Fruit fly (Drosophila melanogaster) whole organism, embryonic: Measurements from ENCODE around the gene CG14329.

Source experiments
- B-H1 ChIP-seq: fragments of 200-800 bp; sonication (Bioruptor generic); IDR thresholded peaks from 3 replicates; pipeline ENCODE4 v1.3.6; 2022; ENCODE audit warnings: missing biosample characterization, missing genetic modification characterization
- B-H2 ChIP-seq: fragments of 200-800 bp; sonication (Bioruptor generic); optimal IDR thresholded peaks from 2 replicates; lab custom pipeline; 2018; ENCODE audit warnings: missing biosample characterization, mild to moderate bottlenecking, missing genetic modification characterization
- Bdp1 ChIP-seq: fragments of 200-800 bp; sonication (Bioruptor generic); optimal IDR thresholded peaks from 3 replicates; lab custom pipeline; 2016; ENCODE audit warnings: missing biosample characterization, missing genetic modification characterization
- CG11093 ChIP-seq: fragments of 200-800 bp; sonication (Bioruptor generic); IDR thresholded peaks from 3 replicates; pipeline ENCODE4 v1.3.6; 2022; ENCODE audit warnings: missing biosample characterization, missing genetic modification characterization
- CG13123 ChIP-seq: fragments of 200-800 bp; sonication (Bioruptor generic); optimal IDR thresholded peaks from 2 replicates; lab custom pipeline; 2016; ENCODE audit warnings: missing biosample characterization, missing genetic modification characterization
- CG14441 ChIP-seq: fragments of 200-800 bp; sonication (Bioruptor generic); IDR thresholded peaks from 2 replicates; pipeline ENCODE4 v1.3.6; 2022; ENCODE audit warnings: missing biosample characterization, missing genetic modification characterization
- CG14667 ChIP-seq: fragments of 200-800 bp; sonication (Bioruptor generic); IDR thresholded peaks from 2 replicates; pipeline ENCODE4 v1.3.6; 2022; ENCODE audit warnings: missing biosample characterization, missing genetic modification characterization
- CG15601 ChIP-seq: fragments of 200-800 bp; sonication (Bioruptor generic); optimal IDR thresholded peaks from 3 replicates; lab custom pipeline; 2019; ENCODE audit warnings: missing biosample characterization, mild to moderate bottlenecking, missing genetic modification characterization, moderate library complexity
- CG1832 ChIP-seq: fragments of 200-800 bp; sonication (Bioruptor generic); optimal IDR thresholded peaks from 2 replicates; lab custom pipeline; 2017; ENCODE audit warnings: missing biosample characterization, mild to moderate bottlenecking, missing genetic modification characterization, inconsistent platforms
- CG2129 ChIP-seq: fragments of 200-800 bp; sonication (Bioruptor generic); IDR thresholded peaks from 2 replicates; pipeline ENCODE4 v1.3.6; 2022; ENCODE audit warnings: missing biosample characterization, missing genetic modification characterization; ENCODE audit not compliant: partially characterized antibody
- CG33213 ChIP-seq: fragments of 200-800 bp; sonication (Bioruptor generic); optimal IDR thresholded peaks from 3 replicates; lab custom pipeline; 2016; ENCODE audit warnings: missing biosample characterization, missing genetic modification characterization
- CG4820 ChIP-seq: fragments of 200-800 bp; sonication (Bioruptor generic); optimal IDR thresholded peaks from 3 replicates; lab custom pipeline; 2016; ENCODE audit warnings: missing biosample characterization, missing genetic modification characterization
- CG7271 ChIP-seq: fragments of 200-800 bp; sonication (Bioruptor generic); optimal IDR thresholded peaks from 2 replicates; lab custom pipeline; 2018; ENCODE audit warnings: missing biosample characterization, mild to moderate bottlenecking, missing genetic modification characterization, moderate library complexity
- CG7928 ChIP-seq: fragments of 200-800 bp; sonication (Bioruptor generic); optimal IDR thresholded peaks from 2 replicates; lab custom pipeline; 2017; ENCODE audit warnings: missing biosample characterization, mild to moderate bottlenecking, missing genetic modification characterization
- CG9727 ChIP-seq: fragments of 200-800 bp; sonication (Bioruptor generic); optimal IDR thresholded peaks from 3 replicates; lab custom pipeline; 2017; ENCODE audit warnings: missing biosample characterization, mild to moderate bottlenecking, missing genetic modification characterization
- CG9876 ChIP-seq: fragments of 200-800 bp; sonication (Bioruptor generic); optimal IDR thresholded peaks from 2 replicates; lab custom pipeline; 2016; ENCODE audit warnings: missing biosample characterization, missing genetic modification characterization
- Doc2 ChIP-seq: fragments of 200-800 bp; sonication (Bioruptor generic); IDR thresholded peaks from 2 replicates; pipeline ENCODE4 v1.3.6; 2022; ENCODE audit warnings: missing biosample characterization, missing genetic modification characterization
- Doc3 ChIP-seq: fragments of 200-800 bp; sonication (Bioruptor generic); IDR thresholded peaks from 3 replicates; pipeline ENCODE4 v1.3.6; 2022; ENCODE audit warnings: missing biosample characterization, missing genetic modification characterization; ENCODE audit not compliant: partially characterized antibody
- Ets97D ChIP-seq: fragments of 200-800 bp; sonication (Bioruptor generic); optimal IDR thresholded peaks from 3 replicates; lab custom pipeline; 2016; ENCODE audit warnings: missing biosample characterization, missing genetic modification characterization
- Fer1 ChIP-seq: fragments of 200-800 bp; sonication (Bioruptor generic); optimal IDR thresholded peaks from 2 replicates; lab custom pipeline; 2017; ENCODE audit warnings: missing biosample characterization, mild to moderate bottlenecking, missing genetic modification characterization
- HLH4C ChIP-seq: fragments of 200-800 bp; sonication (Bioruptor generic); IDR thresholded peaks from 3 replicates; pipeline ENCODE4 v1.3.6; 2022; ENCODE audit warnings: missing biosample characterization, missing genetic modification characterization; ENCODE audit not compliant: partially characterized antibody
- Hey ChIP-seq: fragments of 200-800 bp; sonication (Bioruptor generic); optimal IDR thresholded peaks from 3 replicates; lab custom pipeline; 2018; ENCODE audit warnings: missing biosample characterization, mild to moderate bottlenecking, missing genetic modification characterization
- Hr3 ChIP-seq: fragments of 200-800 bp; sonication (Bioruptor generic); optimal IDR thresholded peaks from 3 replicates; lab custom pipeline; 2016; ENCODE audit warnings: missing biosample characterization, missing genetic modification characterization
- Lhr ChIP-seq: fragments of 200-800 bp; sonication (Bioruptor generic); optimal IDR thresholded peaks from 3 replicates; lab custom pipeline; 2017; ENCODE audit warnings: mild to moderate bottlenecking, missing biosample characterization, missing genetic modification reagents, missing genetic modification characterization
- MESR4 ChIP-seq: fragments of 200-800 bp; sonication (Bioruptor generic); optimal IDR thresholded peaks from 2 replicates; lab custom pipeline; 2018; ENCODE audit warnings: missing biosample characterization, mild to moderate bottlenecking, missing genetic modification characterization, moderate library complexity
- Mad ChIP-seq: fragments of 200-800 bp; sonication (Bioruptor generic); optimal IDR thresholded peaks from 2 replicates; lab custom pipeline; 2016; ENCODE audit warnings: missing biosample characterization, missing genetic modification characterization
- Opbp ChIP-seq: fragments of 200-800 bp; sonication (Bioruptor generic); IDR thresholded peaks from 3 replicates; pipeline ENCODE4 v1.3.6; 2022; ENCODE audit warnings: missing biosample characterization, missing genetic modification characterization; ENCODE audit not compliant: partially characterized antibody
- Rx ChIP-seq: fragments of 200-800 bp; sonication (Bioruptor generic); IDR thresholded peaks from 2 replicates; pipeline ENCODE4 v1.3.6; 2022; ENCODE audit warnings: missing biosample characterization, missing genetic modification characterization
- bab2 ChIP-seq: fragments of 200-800 bp; sonication (Bioruptor generic); optimal IDR thresholded peaks from 2 replicates; lab custom pipeline; 2016; ENCODE audit warnings: missing biosample characterization, missing genetic modification characterization
- bsh ChIP-seq, 2 experiments: fragments of 200-800 bp; sonication (Bioruptor generic); optimal IDR thresholded peaks; 2 replicates each; lab custom pipeline; 2017 to 2018; ENCODE audit warnings: mild to moderate bottlenecking in 2 of 2, missing biosample characterization in 2 of 2, missing genetic modification characterization in 2 of 2, moderate library complexity in 1 of 2
- chif ChIP-seq, 2 experiments: fragments of 200-800 bp; sonication (Bioruptor generic); optimal IDR thresholded peaks; 3 replicates each; lab custom pipeline; 2016; ENCODE audit warnings: missing biosample characterization in 2 of 2, missing genetic modification characterization in 2 of 2
- chm ChIP-seq: fragments of 200-800 bp; sonication (Bioruptor generic); IDR thresholded peaks from 2 replicates; pipeline ENCODE4 v1.3.6; 2022; ENCODE audit warnings: missing biosample characterization, missing genetic modification characterization
- da ChIP-seq: fragments of 200-800 bp; sonication (Bioruptor generic); optimal IDR thresholded peaks from 2 replicates; lab custom pipeline; 2016; ENCODE audit warnings: missing biosample characterization, missing genetic modification characterization
- danr ChIP-seq: fragments of 200-800 bp; sonication (Bioruptor generic); IDR thresholded peaks from 2 replicates; pipeline ENCODE4 v1.3.6; 2022; ENCODE audit warnings: missing biosample characterization, missing genetic modification characterization
- fd102C ChIP-seq: fragments of 200-800 bp; sonication (Bioruptor generic); optimal IDR thresholded peaks from 2 replicates; lab custom pipeline; 2018; ENCODE audit warnings: missing biosample characterization, mild to moderate bottlenecking, missing genetic modification characterization, moderate library complexity
- fru ChIP-seq: fragments of >200 bp; optimal IDR thresholded peaks from 2 replicates; lab custom pipeline; 2017
- fu2 ChIP-seq: fragments of 200-800 bp; sonication (Bioruptor generic); optimal IDR thresholded peaks from 2 replicates; lab custom pipeline; 2016; ENCODE audit warnings: missing biosample characterization, missing genetic modification characterization
- gcm ChIP-seq: fragments of 200-800 bp; sonication (Bioruptor generic); optimal IDR thresholded peaks from 2 replicates; lab custom pipeline; 2019; ENCODE audit warnings: missing biosample characterization, mild to moderate bottlenecking, missing genetic modification characterization, moderate library complexity
- grn ChIP-seq: fragments of 200-800 bp; sonication (Bioruptor generic); optimal IDR thresholded peaks from 3 replicates; lab custom pipeline; 2017; ENCODE audit warnings: missing biosample characterization, missing genetic modification characterization
- gsb ChIP-seq: fragments of 200-800 bp; sonication (Bioruptor generic); IDR thresholded peaks from 2 replicates; pipeline ENCODE4 v1.3.6; 2022; ENCODE audit warnings: missing biosample characterization, missing genetic modification characterization
- gsb-n ChIP-seq: fragments of 200-800 bp; sonication (Bioruptor generic); optimal IDR thresholded peaks from 3 replicates; lab custom pipeline; 2018; ENCODE audit warnings: missing biosample characterization, mild to moderate bottlenecking, missing genetic modification characterization
- phol ChIP-seq: fragments of 200-800 bp; sonication (Bioruptor generic); optimal IDR thresholded peaks from 3 replicates; lab custom pipeline; 2018; ENCODE audit warnings: missing biosample characterization, mild to moderate bottlenecking, missing genetic modification characterization, moderate library complexity
- sd ChIP-seq: fragments of 200-800 bp; sonication (Bioruptor generic); optimal IDR thresholded peaks from 3 replicates; lab custom pipeline; 2018; ENCODE audit warnings: missing biosample characterization, mild to moderate bottlenecking, missing genetic modification characterization, moderate library complexity
- sqz ChIP-seq: fragments of 200-800 bp; sonication (Bioruptor generic); optimal IDR thresholded peaks from 3 replicates; lab custom pipeline; 2018; ENCODE audit warnings: missing biosample characterization, mild to moderate bottlenecking, missing genetic modification characterization
- tll ChIP-seq, 2 experiments: fragments of 200-800 bp in 1 of 2; fragments of >200 bp in 1 of 2; sonication (Bioruptor generic) in 1 of 2; optimal IDR thresholded peaks; 2 replicates each; lab custom pipeline; 2017 to 2019; ENCODE audit warnings: missing biosample characterization in 2 of 2, missing genetic modification characterization in 2 of 2, mild to moderate bottlenecking in 1 of 2, moderate library complexity in 1 of 2
- unc-4 ChIP-seq: fragments of 200-800 bp; sonication (Bioruptor generic); IDR thresholded peaks from 2 replicates; pipeline ENCODE4 v1.3.6; 2022; ENCODE audit warnings: missing biosample characterization, missing genetic modification characterization; ENCODE audit not compliant: partially characterized antibody
- unpg ChIP-seq: fragments of 200-800 bp; sonication (Bioruptor generic); optimal IDR thresholded peaks from 3 replicates; lab custom pipeline; 2018; ENCODE audit warnings: missing biosample characterization, mild to moderate bottlenecking, missing genetic modification characterization, moderate library complexity
- yki ChIP-seq: fragments of >200 bp; optimal IDR thresholded peaks from 3 replicates; lab custom pipeline; 2018
- z ChIP-seq: fragments of 200-800 bp; sonication (Bioruptor generic); IDR thresholded peaks from 3 replicates; pipeline ENCODE4 v1.3.6; 2022; ENCODE audit warnings: missing biosample characterization, missing genetic modification characterization

CG14329 gene

dm6 chr3R:17646102-17647050 lies 37.2 kb downstream of the CG14329 start (continued):
- TF ChIP-seq CG9876 (no peak), B-H2 (GFP tag; lab: Kevin White, UChicago) (no peak), CG1832 (no peak), Doc2 (no peak), gsb-n (tag; lab: Kevin White, UChicago) (no peak), da (GFP tag; lab: Kevin White, UChicago) (no peak), tll (GFP tag; optimal IDR thresholded peaks at IDR 0.05; lab: Kevin White, UChicago) (peak in 1 of 2 experiments; percentile 36), unpg (no peak), Mad (GFP tag; lab: Kevin White, UChicago) (no peak), Hr3 (GFP tag; lab: Kevin White, UChicago) (no peak), fd102C (GFP tag; lab: Kevin White, UChicago) (peak; percentile 54), bab2 (GFP tag; lab: Kevin White, UChicago) (no peak), MESR4 (GFP tag; lab: Kevin White, UChicago) (no peak), CG9727 (no peak), CG11093 (GFP tag; lab: Robert Waterston, UW) (no peak), chm (GFP tag; lab: Robert Waterston, UW) (peak; percentile 20; the same call in 1 of the 2 replicates), sd (tag; lab: Kevin White, UChicago) (peak; percentile 40), CG7928 (GFP tag; lab: Kevin White, UChicago) (no peak), CG2129 (no peak; the same call in 1 of the 2 replicates), B-H1 (GFP tag; lab: Robert Waterston, UW) (no peak), bsh (GFP tag; optimal IDR thresholded peaks at IDR 0.05; lab: Kevin White, UChicago) (no peak), gcm (no peak), phol (tag; lab: Kevin White, UChicago) (no peak), gsb (no peak), CG33213 (GFP tag; lab: Kevin White, UChicago) (no peak), CG15601 (tag; lab: Kevin White, UChicago) (no peak), CG13123 (GFP tag; lab: Kevin White, UChicago) (no peak), unc-4 (no peak), z (0 out of 3 replicates have a peak, but pooled peaks have one; percentile 21), sqz (no peak), CG4820 (GFP tag; lab: Kevin White, UChicago) (no peak), yki (lab: Kevin White, UChicago) (no peak), CG7271 (tag; lab: Kevin White, UChicago) (no peak), grn (GFP tag; lab: Kevin White, UChicago) (no peak), Fer1 (GFP tag; lab: Kevin White, UChicago) (no peak), fu2 (GFP tag; lab: Kevin White, UChicago) (no peak), Hey (tag; lab: Kevin White, UChicago) (no peak), Lhr (no peak), Rx (GFP tag; lab: Robert Waterston, UW) (no peak), CG14441 (GFP tag; lab: Robert Waterston, UW) (no peak), Doc3 (GFP tag; lab: Robert Waterston, UW) (no peak), fru (lab: Kevin White, UChicago) (no peak), CG14667 (GFP tag; lab: Robert Waterston, UW) (no peak), Bdp1 (GFP tag; lab: Kevin White, UChicago) (peak; percentile 98), Opbp (GFP tag; lab: Robert Waterston, UW) (peak; percentile 70), Ets97D (GFP tag; lab: Kevin White, UChicago) (peak; percentile 6), danr (GFP tag; lab: Robert Waterston, UW) (no peak), chif (GFP tag; optimal IDR thresholded peaks at IDR 0.05; lab: Kevin White, UChicago) (no peak), HLH4C (GFP tag; lab: Robert Waterston, UW) (peak; percentile 74; the same call in 1 of the 3 replicates)
